Worm (Caenorhabditis elegans): ENCODE measurements around the gene F42A6.6.

F42A6.6 gene

ce11 chrIV:3349977-3350580 is 13.4 kb upstream of the F42A6.6 start, which contains the start of gene elks-1:
Gene elks-1 (minus strand): TSS chrIV:3350027.
- TF ChIP-seq hmg-1.2 (GFP tag; IDR thresholded peaks at IDR 0.05) (peak; percentile 49; the same call in 1 of the 2 replicates), die-1 (tag; optimal IDR thresholded peaks at IDR 0.05) (no peak), ceh-91 (GFP tag; IDR thresholded peaks at IDR 0.05) (no peak), ets-4 (GFP tag; optimal IDR thresholded peaks at IDR 0.05) (no peak), atf-7 (tag; optimal IDR thresholded peaks at IDR 0.05) (no peak)

ce11 chrIV:3348334-3348733 is 11.7 kb upstream of the F42A6.6 start:
- peak; percentile 74; the same call in 1 of the 2 replicates for TF ChIP-seq egrh-3 (GFP tag; IDR thresholded peaks at IDR 0.05)
- peak; percentile 69; the same call in 1 of the 2 replicates for TF ChIP-seq zfh-2 (GFP tag; conservative IDR thresholded peaks at IDR 0.05)
- no peak for TF ChIP-seq B0019.2 (GFP tag; conservative IDR thresholded peaks at IDR 0.05)

- TF ChIP-seq dox-1 (GFP tag; IDR thresholded peaks at IDR 0.05): peak; percentile 7; the same call in 1 of the 2 replicates
- no peak for TF ChIP-seq B0035.1 (tag; optimal IDR thresholded peaks at IDR 0.05)
- TF ChIP-seq zfh-2 (GFP tag; conservative IDR thresholded peaks at IDR 0.05): peak; percentile 31; the same call in 1 of the 2 replicates
Observed at ce11 chrIV:3345484-3345883, 8.8 kb upstream of the F42A6.6 start.

ce11 chrIV:3341170-3341569 is 4.5 kb upstream of the F42A6.6 start, which contains the start of gene F42A6.2:
Gene F42A6.2 (plus strand): TSS chrIV:3341470.
- TF ChIP-seq mxl-1 (tag; optimal IDR thresholded peaks at IDR 0.05): no peak
- no peak for TF ChIP-seq nhr-179 (tag; optimal IDR thresholded peaks at IDR 0.05)
- no peak for TF ChIP-seq lin-35 (GFP tag; optimal IDR thresholded peaks at IDR 0.05)
- TF ChIP-seq F52B5.7 (tag; optimal IDR thresholded peaks at IDR 0.05): no peak
- TF ChIP-seq snpc-1.1 (tag; optimal IDR thresholded peaks at IDR 0.05; ENCODE audit: insufficient read depth): no peak
- TF ChIP-seq zfh-2 (GFP tag; conservative IDR thresholded peaks at IDR 0.05): no peak
- TF ChIP-seq ceh-58 (GFP tag; IDR thresholded peaks at IDR 0.05): no peak
- no peak for TF ChIP-seq sea-2 (GFP tag; IDR thresholded peaks at IDR 0.05)
- no peak for TF ChIP-seq T07F8.4 (tag; optimal IDR thresholded peaks at IDR 0.05)
- TF ChIP-seq K11D2.4 (GFP tag; IDR thresholded peaks at IDR 0.05): no peak
- TF ChIP-seq fkh-3 (tag; optimal IDR thresholded peaks at IDR 0.05): no peak
- TF ChIP-seq unc-130 (GFP tag; optimal IDR thresholded peaks at IDR 0.05): no peak
- TF ChIP-seq lsl-1 (GFP tag; optimal IDR thresholded peaks at IDR 0.05): no peak
- no peak for TF ChIP-seq ceh-79 (tag; optimal IDR thresholded peaks at IDR 0.05)
- TF ChIP-seq ceh-27 (GFP tag; optimal IDR thresholded peaks at IDR 0.05): no peak
- no peak for TF ChIP-seq gei-17 (GFP tag; optimal IDR thresholded peaks at IDR 0.05)
- TF ChIP-seq F57C9.4 (tag; optimal IDR thresholded peaks at IDR 0.05): no peak
- no peak for TF ChIP-seq attf-6 (GFP tag; IDR thresholded peaks at IDR 0.05)
- TF ChIP-seq zim-3 (tag; optimal IDR thresholded peaks at IDR 0.05): no peak
- no peak for TF ChIP-seq mcd-1 (GFP tag; IDR thresholded peaks at IDR 0.05)

ce11 chrIV:3338676-3339075 is 2.0 kb upstream of the F42A6.6 start, which contains the start of gene hrpa-1:
Gene hrpa-1 (minus strand): TSS chrIV:3338867.
- TF ChIP-seq ceh-91 (GFP tag; IDR thresholded peaks at IDR 0.05) (peak; percentile 63; the same call in 1 of the 2 replicates), him-1 (tag; optimal IDR thresholded peaks at IDR 0.05) (peak; percentile 9), dox-1 (GFP tag; IDR thresholded peaks at IDR 0.05) (peak; percentile 79), snpc-3.4 (tag; optimal IDR thresholded peaks at IDR 0.05) (peak; percentile 35), mel-28 (tag; optimal IDR thresholded peaks at IDR 0.05; ENCODE audit: borderline replicate concordance) (no peak), sea-2 (GFP tag; IDR thresholded peaks at IDR 0.05) (no peak), attf-3 (GFP tag; conservative IDR thresholded peaks at IDR 0.05) (peak; percentile 49; the same call in 1 of the 2 replicates), Y95B8A.8 (GFP tag; IDR thresholded peaks at IDR 0.05) (peak; percentile 26; the same call in 1 of the 2 replicates), nfyb-1 (GFP tag; IDR thresholded peaks at IDR 0.05) (0 out of 2 replicates have a peak, but pooled peaks have one; percentile 14), pha-4 (tag; optimal IDR thresholded peaks at IDR 0.05) (no peak), ceh-58 (GFP tag; IDR thresholded peaks at IDR 0.05) (no peak), tlf-1 (GFP tag; optimal IDR thresholded peaks at IDR 0.05) (peak; percentile 43), Y53F4B.3 (GFP tag; IDR thresholded peaks at IDR 0.05) (no peak), hmg-1.2 (GFP tag; IDR thresholded peaks at IDR 0.05) (peak; percentile 47), akir-1 (GFP tag; optimal IDR thresholded peaks at IDR 0.05) (no peak), let-607 (tag; optimal IDR thresholded peaks at IDR 0.05) (peak in 1 of 2 experiments; percentile 30), dpff-1 (tag; optimal IDR thresholded peaks at IDR 0.05) (no peak)

Data from whole organism, young adult.